Fruit fly (Drosophila melanogaster) whole organism, wandering third instar larva: ENCODE data around the gene CG4586.

Experiments
- CG32264 ChIP-seq: fragments of 200-800 bp; sonication (Bioruptor generic); optimal IDR thresholded peaks from 2 replicates; lab custom pipeline; 2016; ENCODE audit warnings: missing biosample characterization, missing genetic modification characterization
- OdsH ChIP-seq: fragments of 200-800 bp; sonication (Bioruptor generic); optimal IDR thresholded peaks from 2 replicates; lab custom pipeline; 2016; ENCODE audit warnings: missing biosample characterization, mild to moderate bottlenecking, missing genetic modification characterization
- Sp1 ChIP-seq: fragments of 200-800 bp; sonication (Bioruptor generic); optimal IDR thresholded peaks from 3 replicates; lab custom pipeline; 2019; ENCODE audit warnings: missing biosample characterization, mild to moderate bottlenecking, missing genetic modification characterization, moderate library complexity
- ey ChIP-seq: fragments of 200-800 bp; sonication (Bioruptor generic); optimal IDR thresholded peaks from 2 replicates; lab custom pipeline; 2016; ENCODE audit warnings: missing biosample characterization, missing genetic modification characterization
- usp ChIP-seq: fragments of >200 bp; optimal IDR thresholded peaks from 2 replicates; lab custom pipeline; 2017; ENCODE audit warnings: missing biosample characterization, missing genetic modification characterization

- TF ChIP-seq CG32264 (GFP tag; lab: Kevin White, UChicago) = no peak
- no peak for TF ChIP-seq ey (GFP tag; lab: Kevin White, UChicago)
- no peak for TF ChIP-seq usp (GFP tag; lab: Kevin White, UChicago)
- TF ChIP-seq OdsH = no peak
- TF ChIP-seq Sp1 (GFP tag; lab: Kevin White, UChicago) = no peak
Observed at dm6 chrX:6988082-6988481, 18.4 kb downstream of the CG4586 start.
